Fruit fly (Drosophila melanogaster) whole organism, pupa: Measurements from ENCODE around the gene Peritrophin-15b.
A peak's percentile ranks its signal among the peaks of the same experiment; 100 is the strongest.

Experiments used
- CG10348 ChIP-seq: fragments of 200-800 bp; sonication (Bioruptor generic); IDR thresholded peaks from 2 replicates; pipeline ENCODE4 v1.3.6; 2022; ENCODE audit warnings: missing biosample characterization, missing genetic modification characterization
- CG12605 ChIP-seq: fragments of 200-800 bp; sonication (Bioruptor generic); IDR thresholded peaks from 2 replicates; pipeline ENCODE4 v1.3.6; 2022; ENCODE audit warnings: missing biosample characterization, missing genetic modification characterization
- CG13204 ChIP-seq: fragments of 200-800 bp; sonication (Bioruptor generic); optimal IDR thresholded peaks from 2 replicates; lab custom pipeline; 2018; ENCODE audit warnings: missing biosample characterization, mild to moderate bottlenecking, missing genetic modification characterization, moderate library complexity
- CG14655 ChIP-seq: fragments of 200-800 bp; sonication (Bioruptor generic); optimal IDR thresholded peaks from 3 replicates; lab custom pipeline; 2017; ENCODE audit warnings: mild to moderate bottlenecking, missing biosample characterization, missing genetic modification reagents, missing genetic modification characterization
- CG15710 ChIP-seq: fragments of 200-800 bp; sonication (Bioruptor generic); optimal IDR thresholded peaks from 2 replicates; lab custom pipeline; 2018; ENCODE audit warnings: missing biosample characterization, mild to moderate bottlenecking, missing genetic modification characterization, moderate library complexity
- CG17806 ChIP-seq: fragments of 200-800 bp; sonication (Bioruptor generic); optimal IDR thresholded peaks from 2 replicates; lab custom pipeline; 2018; ENCODE audit warnings: missing biosample characterization, mild to moderate bottlenecking, missing genetic modification characterization, moderate library complexity
- CG32121 ChIP-seq: fragments of 200-800 bp; sonication (Bioruptor generic); IDR thresholded peaks from 2 replicates; pipeline ENCODE4 v1.3.6; 2022; ENCODE audit warnings: missing biosample characterization, missing genetic modification characterization
- CG34367 ChIP-seq: fragments of 200-800 bp; sonication (Bioruptor generic); optimal IDR thresholded peaks from 2 replicates; lab custom pipeline; 2018; ENCODE audit warnings: missing biosample characterization, mild to moderate bottlenecking, missing genetic modification characterization
- CG4496 ChIP-seq: fragments of 200-800 bp; sonication (Bioruptor generic); IDR thresholded peaks from 3 replicates; pipeline ENCODE4 v1.3.6; 2022; ENCODE audit warnings: missing biosample characterization, missing genetic modification characterization
- CG8159 ChIP-seq: fragments of 200-800 bp; sonication (Bioruptor generic); optimal IDR thresholded peaks from 3 replicates; lab custom pipeline; 2018; ENCODE audit warnings: missing biosample characterization, mild to moderate bottlenecking, missing genetic modification characterization, moderate library complexity
- CG8301 ChIP-seq: fragments of 200-800 bp; sonication (Bioruptor generic); optimal IDR thresholded peaks from 2 replicates; lab custom pipeline; 2018; ENCODE audit warnings: missing biosample characterization, mild to moderate bottlenecking, missing genetic modification characterization
- CG9948 ChIP-seq: fragments of 200-800 bp; sonication (Bioruptor generic); optimal IDR thresholded peaks from 2 replicates; lab custom pipeline; 2018; ENCODE audit warnings: missing biosample characterization, mild to moderate bottlenecking, missing genetic modification characterization, moderate library complexity
- D1 ChIP-seq: fragments of 200-800 bp; sonication (Bioruptor generic); optimal IDR thresholded peaks from 2 replicates; lab custom pipeline; 2018; ENCODE audit warnings: missing biosample characterization, mild to moderate bottlenecking, missing genetic modification characterization, moderate library complexity
- EcR ChIP-seq: fragments of 200-800 bp; sonication (Bioruptor generic); optimal IDR thresholded peaks from 3 replicates; lab custom pipeline; 2019; ENCODE audit warnings: missing biosample characterization, missing genetic modification characterization, mild to moderate bottlenecking, moderate library complexity, missing genetic modification reagents
- Ets98B ChIP-seq: fragments of 200-800 bp; sonication (Bioruptor generic); IDR thresholded peaks from 2 replicates; pipeline ENCODE4 v1.3.6; 2022; ENCODE audit warnings: missing biosample characterization, missing genetic modification characterization
- Pif1A ChIP-seq: fragments of 200-800 bp; sonication (Bioruptor generic); optimal IDR thresholded peaks from 3 replicates; lab custom pipeline; 2016; ENCODE audit warnings: missing biosample characterization, missing genetic modification characterization
- Pif1B ChIP-seq: fragments of 200-800 bp; sonication (Bioruptor generic); optimal IDR thresholded peaks from 3 replicates; lab custom pipeline; 2016; ENCODE audit warnings: missing biosample characterization, missing genetic modification characterization
- Snoo ChIP-seq: fragments of 200-800 bp; sonication (Bioruptor generic); optimal IDR thresholded peaks from 3 replicates; lab custom pipeline; 2017; ENCODE audit warnings: missing biosample characterization, mild to moderate bottlenecking, missing genetic modification characterization, inconsistent platforms
- fd96Ca ChIP-seq: fragments of 200-800 bp; sonication (Bioruptor generic); IDR thresholded peaks from 3 replicates; pipeline ENCODE4 v1.3.6; 2022; ENCODE audit warnings: missing biosample characterization, missing genetic modification characterization
- gl ChIP-seq: fragments of 200-800 bp; sonication (Bioruptor generic); optimal IDR thresholded peaks from 2 replicates; lab custom pipeline; 2018; ENCODE audit warnings: missing biosample characterization, mild to moderate bottlenecking, missing genetic modification characterization
- rn ChIP-seq: fragments of 200-800 bp; sonication (Bioruptor generic); IDR thresholded peaks from 2 replicates; pipeline ENCODE4 v1.3.6; 2022; ENCODE audit warnings: missing biosample characterization, missing genetic modification characterization

Peritrophin-15b gene

dm6 chr2L:8403286-8404270 lies 8.8 kb upstream of the Peritrophin-15b start, which contains the start of gene emb:
Gene emb (plus strand): TSS chr2L:8403573.
- TF ChIP-seq fd96Ca (GFP tag; lab: Robert Waterston, UW) = peak; percentile 50
- TF ChIP-seq D1 (tag; lab: Kevin White, UChicago) = no peak
- peak; percentile 74 for TF ChIP-seq gl (tag; lab: Kevin White, UChicago)
- TF ChIP-seq CG32121 = peak; percentile 49; the same call in 1 of the 2 replicates
- TF ChIP-seq CG8301 (tag; lab: Kevin White, UChicago) = no peak
- peak; percentile 24; the same call in 1 of the 2 replicates for TF ChIP-seq rn
- TF ChIP-seq Ets98B = 0 out of 2 replicates have a peak, but pooled peaks have one; percentile 36
- peak; percentile 41 for TF ChIP-seq Snoo
- no peak for TF ChIP-seq CG10348
- TF ChIP-seq CG4496 (GFP tag; lab: Robert Waterston, UW) = peak; percentile 72
- TF ChIP-seq CG9948 = peak; percentile 12
- TF ChIP-seq CG14655 = no peak
- TF ChIP-seq CG17806 (tag; lab: Kevin White, UChicago) = peak; percentile 3
- TF ChIP-seq CG8159 (tag; lab: Kevin White, UChicago) = peak; percentile 49
- peak; percentile 73; the same call in 1 of the 2 replicates for TF ChIP-seq CG12605 (GFP tag; lab: Robert Waterston, UW)
- peak; percentile 39 for TF ChIP-seq CG34367 (tag; lab: Kevin White, UChicago)
- TF ChIP-seq EcR (GFP tag; lab: Kevin White, UChicago) = peak; percentile 11
- TF ChIP-seq CG15710 (tag; lab: Kevin White, UChicago) = peak; percentile 35

DNA sequence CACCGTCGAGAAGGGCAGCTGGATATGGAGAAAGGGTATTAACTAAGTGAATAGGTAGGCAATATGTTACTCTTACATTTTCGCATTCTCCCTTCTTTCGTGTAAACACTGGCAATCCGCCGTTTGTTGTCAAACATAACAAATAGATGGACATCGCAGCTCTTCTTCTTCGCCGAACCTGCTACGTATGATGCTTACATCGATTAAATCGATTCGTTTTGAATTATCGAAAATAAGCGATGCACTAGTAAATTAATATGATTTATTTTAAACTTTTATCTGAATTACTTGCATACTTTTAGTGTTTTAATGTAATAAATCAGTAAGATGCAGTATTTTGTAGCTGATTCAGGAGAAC lies 8.2 kb upstream of the Peritrophin-15b start, which contains the start of gene fy:
Gene fy (minus strand): TSS at position 353 of the 358 bp plus-strand sequence.
- TF ChIP-seq D1 (tag; lab: Kevin White, UChicago) (no peak), Pif1A (GFP tag; lab: Kevin White, UChicago) (no peak), CG10348 (no peak), gl (tag; lab: Kevin White, UChicago) (no peak), CG14655 (no peak), CG8301 (tag; lab: Kevin White, UChicago) (no peak), Pif1B (GFP tag; lab: Kevin White, UChicago) (no peak), CG12605 (GFP tag; lab: Robert Waterston, UW) (no peak), CG32121 (no peak)
- TF ChIP-seq, all 21 proteins: peak for 0

DNA sequence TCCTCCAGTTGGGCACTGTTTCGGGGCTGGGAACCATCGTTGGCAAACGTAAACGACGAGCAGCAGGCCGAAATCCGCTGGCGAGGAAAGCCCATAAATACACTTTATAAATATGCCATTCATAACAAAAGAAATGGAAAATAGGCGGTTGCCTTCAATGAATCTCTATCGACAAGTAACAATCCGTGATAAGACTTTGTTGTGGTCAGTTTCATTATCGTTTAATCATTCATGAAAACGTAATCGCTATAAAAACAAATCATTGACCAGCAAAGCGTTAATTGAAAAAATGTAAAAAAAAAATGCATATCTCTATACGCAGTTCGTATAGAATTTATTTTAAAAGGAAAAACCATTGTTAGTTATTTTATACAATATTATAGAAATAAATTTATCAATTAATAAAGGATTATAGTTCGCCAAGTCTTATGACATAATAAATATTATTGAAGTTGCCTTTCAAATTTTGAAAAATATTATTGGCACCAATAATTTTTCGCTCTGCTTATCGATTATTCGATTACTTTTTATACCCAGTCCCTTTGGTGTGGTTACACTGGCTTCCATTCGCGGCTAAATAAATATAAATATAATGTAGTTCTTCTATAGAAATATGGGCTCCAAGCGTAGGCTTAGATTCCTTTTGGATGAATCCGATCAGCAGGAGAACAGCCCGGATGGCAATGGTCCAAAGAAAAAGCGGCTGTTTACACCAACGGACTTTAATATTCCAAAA lies 5.3 kb upstream of the Peritrophin-15b start, which contains the start of gene CG31898:
Gene CG31898 (plus strand): TSS at position 559 of the 736 bp plus-strand sequence.
- TF ChIP-seq rn (no peak), CG8159 (tag; lab: Kevin White, UChicago) (no peak), CG34367 (tag; lab: Kevin White, UChicago) (no peak), Pif1B (GFP tag; lab: Kevin White, UChicago) (no peak), CG4496 (GFP tag; lab: Robert Waterston, UW) (no peak), Snoo (no peak), CG17806 (tag; lab: Kevin White, UChicago) (no peak), EcR (GFP tag; lab: Kevin White, UChicago) (no peak), gl (tag; lab: Kevin White, UChicago) (no peak), Pif1A (GFP tag; lab: Kevin White, UChicago) (no peak), CG15710 (tag; lab: Kevin White, UChicago) (no peak), CG14655 (no peak), CG9948 (no peak)

DNA sequence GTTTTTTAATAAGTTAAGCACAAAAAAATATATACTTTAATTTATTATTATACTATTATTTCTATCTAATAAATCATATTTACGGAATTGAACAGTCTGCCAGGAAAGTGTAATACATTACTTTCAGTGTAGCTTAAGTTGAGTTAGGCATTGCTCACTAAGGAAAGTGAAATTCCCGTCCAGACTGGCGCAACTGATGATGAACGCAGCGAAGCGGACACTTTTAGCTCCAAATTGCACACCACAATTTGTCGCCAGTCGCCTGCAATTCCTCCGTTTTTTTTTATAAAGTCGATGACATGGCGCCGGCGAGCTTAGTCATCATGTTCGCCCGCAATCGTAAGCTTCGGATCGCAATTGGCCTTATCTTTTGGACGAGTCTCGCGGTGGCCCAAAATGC lies 4.0 kb upstream of the Peritrophin-15b start, which contains the start of gene CG13386:
Gene CG13386 (plus strand): TSS at position 301 of the 400 bp plus-strand sequence.
- TF ChIP-seq fd96Ca (GFP tag; lab: Robert Waterston, UW) (no peak), D1 (tag; lab: Kevin White, UChicago) (no peak), Pif1B (GFP tag; lab: Kevin White, UChicago) (no peak), CG8159 (tag; lab: Kevin White, UChicago) (no peak)
- TF ChIP-seq, all 21 proteins: peak for 0

dm6 chr2L:8395996-8396699 lies 1.4 kb upstream of the Peritrophin-15b start, which contains the start of the genes Peritrophin-15a and CG13385:
Gene Peritrophin-15a (minus strand): TSS chr2L:8396096.
Gene CG13385 (plus strand): TSS chr2L:8396649.
- TF ChIP-seq fd96Ca (GFP tag; lab: Robert Waterston, UW) (no peak), CG4496 (GFP tag; lab: Robert Waterston, UW) (no peak), CG9948 (no peak), CG14655 (no peak), EcR (GFP tag; lab: Kevin White, UChicago) (no peak), Snoo (no peak), CG13204 (GFP tag; lab: Kevin White, UChicago) (no peak), CG17806 (tag; lab: Kevin White, UChicago) (no peak), Pif1B (GFP tag; lab: Kevin White, UChicago) (no peak), CG12605 (GFP tag; lab: Robert Waterston, UW) (no peak), CG10348 (no peak), rn (no peak), CG15710 (tag; lab: Kevin White, UChicago) (no peak), CG8301 (tag; lab: Kevin White, UChicago) (no peak), Ets98B (no peak), D1 (tag; lab: Kevin White, UChicago) (no peak), gl (tag; lab: Kevin White, UChicago) (no peak), Pif1A (GFP tag; lab: Kevin White, UChicago) (no peak)
